Fruit fly (Drosophila melanogaster): Measurements from ENCODE around the gene lectin-33A.

lectin-33A gene

DNA sequence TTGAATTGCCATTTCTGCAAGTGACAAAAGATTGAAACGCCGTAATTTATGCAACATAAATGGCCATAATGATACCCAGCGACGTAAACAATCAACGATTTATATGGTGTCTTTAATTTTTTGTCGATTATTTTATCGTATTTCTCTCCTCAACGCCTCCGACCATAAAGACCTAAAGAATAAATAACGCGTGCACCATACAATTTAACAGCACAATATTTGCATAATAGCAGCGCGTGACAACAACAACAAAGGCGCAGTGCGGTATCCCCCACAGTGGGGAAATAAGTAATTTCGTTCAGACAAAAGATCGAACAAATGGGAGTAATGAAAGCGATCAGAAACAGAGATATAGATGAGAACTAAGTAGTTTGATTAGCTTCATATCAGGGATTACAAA, 44.2 kb downstream of the lectin-33A start:
- TF ChIP-seq cnc (optimal IDR thresholded peaks at IDR 0.05) = no peak
- TF ChIP-seq CG14711 (tag; optimal IDR thresholded peaks at IDR 0.05) = no peak
- no peak for TF ChIP-seq toe (GFP tag; optimal IDR thresholded peaks at IDR 0.05)
- TF ChIP-seq ovo (GFP tag; optimal IDR thresholded peaks at IDR 0.05) = no peak
- TF ChIP-seq CG12768 (GFP tag; optimal IDR thresholded peaks at IDR 0.05) = no peak
- TF ChIP-seq CG11617 (GFP tag; optimal IDR thresholded peaks at IDR 0.05) = no peak
- no peak for TF ChIP-seq Hr96 (GFP tag; optimal IDR thresholded peaks at IDR 0.05)
- no peak for TF ChIP-seq CG1620 (GFP tag; optimal IDR thresholded peaks at IDR 0.05)
- TF ChIP-seq CG7101 (tag; optimal IDR thresholded peaks at IDR 0.05) = no peak
- no peak for TF ChIP-seq CG33017 (tag; optimal IDR thresholded peaks at IDR 0.05)
- TF ChIP-seq Mnt (GFP tag; optimal IDR thresholded peaks at IDR 0.05) = no peak
- TF ChIP-seq pad (GFP tag; optimal IDR thresholded peaks at IDR 0.05) = no peak
- no peak for TF ChIP-seq bab1 (GFP tag; optimal IDR thresholded peaks at IDR 0.05)
- TF ChIP-seq tj (GFP tag; optimal IDR thresholded peaks at IDR 0.05) = no peak
- no peak for TF ChIP-seq Crg-1 (GFP tag; optimal IDR thresholded peaks at IDR 0.05)
- no peak for TF ChIP-seq cic (GFP tag; optimal IDR thresholded peaks at IDR 0.05)
- TF ChIP-seq kay (GFP tag; ENCODE audit: borderline replicate concordance) = no peak

- TF ChIP-seq CG33017 (tag; optimal IDR thresholded peaks at IDR 0.05) = no peak
These were observed 46.4 kb downstream of the lectin-33A start for dm6 chr2L:11048307-11048706.

DNA sequence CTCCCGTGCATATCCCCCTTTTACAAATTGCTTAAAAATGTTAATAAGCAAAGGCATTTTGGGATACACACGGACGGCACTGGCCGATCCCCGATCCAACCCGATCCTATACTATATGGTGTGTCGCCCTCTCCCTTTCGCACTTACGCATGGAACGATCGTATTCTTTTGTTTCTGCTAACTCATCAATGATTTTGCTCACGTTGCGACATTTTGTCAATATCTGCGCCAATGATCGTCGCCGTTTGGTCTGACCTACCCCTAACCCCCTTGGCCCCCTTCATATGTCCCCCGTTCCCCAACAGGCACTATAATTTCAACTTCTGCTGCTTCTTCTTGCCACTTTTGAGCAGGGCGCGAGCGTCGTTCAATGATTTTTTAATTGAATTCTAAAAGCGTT, 47.9 kb downstream of the lectin-33A start:
- TF ChIP-seq pad (GFP tag; optimal IDR thresholded peaks at IDR 0.05) (no peak), tj (GFP tag; optimal IDR thresholded peaks at IDR 0.05) (peak; percentile 89)

DNA sequence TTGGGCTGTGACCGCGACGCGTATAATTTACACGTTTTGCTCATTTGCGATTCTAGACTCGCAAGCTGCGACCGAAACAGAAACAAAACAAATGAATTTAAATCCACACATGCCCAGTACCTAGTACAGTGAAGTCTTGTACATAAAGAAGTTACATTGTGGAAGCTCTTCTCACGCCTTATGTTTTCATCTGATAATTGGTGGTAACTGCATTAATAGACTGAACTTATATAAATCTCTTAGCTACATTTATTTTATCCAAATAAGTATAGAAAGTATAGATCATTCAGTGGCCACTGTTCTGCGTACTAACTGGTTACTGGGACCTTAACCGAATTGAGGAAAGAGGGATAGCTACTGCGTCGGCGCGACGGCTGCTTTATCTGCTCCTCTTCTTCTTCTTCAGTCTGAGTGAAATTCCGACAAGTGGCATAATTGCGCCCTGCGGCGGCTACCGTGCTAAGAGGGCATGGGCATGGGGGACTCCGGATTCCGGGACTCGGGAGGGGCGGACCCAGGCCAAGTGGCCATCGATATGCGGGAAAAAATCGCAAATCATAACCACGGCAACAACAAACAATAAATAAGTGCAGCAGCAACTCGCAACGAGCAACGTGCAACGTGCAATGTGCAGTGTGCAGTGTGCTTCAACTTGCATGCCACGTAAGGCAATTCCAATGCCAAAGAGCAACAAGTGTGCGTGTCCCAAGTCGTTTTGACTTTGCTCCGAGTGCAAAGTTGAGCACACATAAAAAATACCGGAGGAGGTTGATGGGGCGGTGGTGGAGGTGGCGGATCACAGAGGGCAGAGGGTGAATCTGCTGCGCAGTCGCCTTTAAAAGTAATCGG, 50.0 kb downstream of the lectin-33A start:
- TF ChIP-seq Crg-1 (GFP tag; optimal IDR thresholded peaks at IDR 0.05) (no peak), tj (GFP tag; optimal IDR thresholded peaks at IDR 0.05) (no peak), cic (GFP tag; optimal IDR thresholded peaks at IDR 0.05) (no peak), CG5204 (GFP tag; optimal IDR thresholded peaks at IDR 0.05) (no peak), Hr96 (GFP tag; optimal IDR thresholded peaks at IDR 0.05) (no peak), CG12768 (GFP tag; optimal IDR thresholded peaks at IDR 0.05) (no peak), CG14711 (tag; optimal IDR thresholded peaks at IDR 0.05) (no peak), CG7045 (GFP tag; optimal IDR thresholded peaks at IDR 0.05) (no peak), toe (GFP tag; optimal IDR thresholded peaks at IDR 0.05) (no peak), Mnt (GFP tag; optimal IDR thresholded peaks at IDR 0.05) (no peak), CG7101 (tag; optimal IDR thresholded peaks at IDR 0.05) (no peak), CG33017 (tag; optimal IDR thresholded peaks at IDR 0.05) (no peak), pad (GFP tag; optimal IDR thresholded peaks at IDR 0.05) (no peak), ovo (GFP tag; optimal IDR thresholded peaks at IDR 0.05) (no peak)

Data from whole organism, adult.